Fruit fly (Drosophila melanogaster) whole organism, embryonic: Measurements from ENCODE around the gene CG15141.

ENCODE experiments used
- Bgb ChIP-seq: fragments of 200-800 bp; sonication (Bioruptor generic); IDR thresholded peaks from 2 replicates; pipeline ENCODE4 v1.3.6; 2022; ENCODE audit warnings: missing biosample characterization, missing genetic modification characterization; ENCODE audit not compliant: partially characterized antibody
- CG10147 ChIP-seq: fragments of 200-800 bp; sonication (Bioruptor generic); optimal IDR thresholded peaks from 2 replicates; lab custom pipeline; 2019; ENCODE audit warnings: missing biosample characterization, mild to moderate bottlenecking, missing genetic modification characterization, moderate library complexity
- CG12659 ChIP-seq: fragments of 200-800 bp; sonication (Bioruptor generic); optimal IDR thresholded peaks from 3 replicates; lab custom pipeline; 2017; ENCODE audit warnings: mild to moderate bottlenecking, missing biosample characterization, missing genetic modification reagents, missing genetic modification characterization
- CG13296 ChIP-seq: fragments of 200-800 bp; sonication (Bioruptor generic); optimal IDR thresholded peaks from 3 replicates; lab custom pipeline; 2018; ENCODE audit warnings: missing biosample characterization, mild to moderate bottlenecking, missing genetic modification characterization
- CG13894 ChIP-seq: fragments of 200-800 bp; sonication (Bioruptor generic); optimal IDR thresholded peaks from 3 replicates; lab custom pipeline; 2018; ENCODE audit warnings: missing biosample characterization, mild to moderate bottlenecking, missing genetic modification characterization, moderate library complexity
- CG15696 ChIP-seq: fragments of 200-800 bp; sonication (Bioruptor generic); optimal IDR thresholded peaks from 2 replicates; lab custom pipeline; 2019; ENCODE audit warnings: missing biosample characterization, mild to moderate bottlenecking, missing genetic modification characterization, moderate library complexity
- CG16813 ChIP-seq: fragments of 200-800 bp; sonication (Bioruptor generic); IDR thresholded peaks from 3 replicates; pipeline ENCODE4 v1.3.6; 2022; ENCODE audit warnings: missing biosample characterization, missing genetic modification characterization; ENCODE audit not compliant: partially characterized antibody
- CG18476 ChIP-seq: fragments of 200-800 bp; sonication (Bioruptor generic); optimal IDR thresholded peaks from 2 replicates; lab custom pipeline; 2016; ENCODE audit warnings: missing biosample characterization, mild to moderate bottlenecking, missing genetic modification characterization
- CG18599 ChIP-seq: fragments of 200-800 bp; sonication (Bioruptor generic); optimal IDR thresholded peaks from 3 replicates; lab custom pipeline; 2017; ENCODE audit warnings: missing biosample characterization, missing genetic modification characterization, mild to moderate bottlenecking, moderate library complexity, missing genetic modification reagents
- CG31441 ChIP-seq: fragments of 200-800 bp; sonication (Bioruptor generic); IDR thresholded peaks from 2 replicates; pipeline ENCODE4 v1.3.6; 2022; ENCODE audit warnings: missing biosample characterization, missing genetic modification characterization
- CG32772 ChIP-seq: fragments of 200-800 bp; sonication (Bioruptor generic); IDR thresholded peaks from 2 replicates; pipeline ENCODE4 v1.3.6; 2022; ENCODE audit warnings: missing biosample characterization, missing genetic modification characterization
- CG34224 ChIP-seq: fragments of 200-800 bp; sonication (Bioruptor generic); IDR thresholded peaks from 3 replicates; pipeline ENCODE4 v1.3.6; 2022; ENCODE audit warnings: missing biosample characterization, missing genetic modification characterization; ENCODE audit not compliant: partially characterized antibody
- CG3838 ChIP-seq: fragments of 200-800 bp; sonication (Bioruptor generic); optimal IDR thresholded peaks from 3 replicates; lab custom pipeline; 2016; ENCODE audit warnings: missing biosample characterization, missing genetic modification characterization
- CG6813 ChIP-seq: fragments of 200-800 bp; sonication (Bioruptor generic); optimal IDR thresholded peaks from 2 replicates; lab custom pipeline; 2017; ENCODE audit warnings: missing biosample characterization, missing genetic modification characterization, mild to moderate bottlenecking, moderate library complexity, missing genetic modification reagents
- CG6854 ChIP-seq: fragments of 200-800 bp; sonication (Bioruptor generic); optimal IDR thresholded peaks from 3 replicates; lab custom pipeline; 2017; ENCODE audit warnings: missing biosample characterization, mild to moderate bottlenecking, missing genetic modification characterization
- CG7372 ChIP-seq: fragments of 200-800 bp; sonication (Bioruptor generic); IDR thresholded peaks from 2 replicates; pipeline ENCODE4 v1.3.6; 2022; ENCODE audit warnings: missing biosample characterization, missing genetic modification characterization
- CG7963 ChIP-seq: fragments of 200-800 bp; sonication (Bioruptor generic); IDR thresholded peaks from 3 replicates; pipeline ENCODE4 v1.3.6; 2022; ENCODE audit warnings: missing biosample characterization, missing genetic modification characterization; ENCODE audit not compliant: partially characterized antibody
- CG7987 ChIP-seq: fragments of 200-800 bp; sonication (Bioruptor generic); optimal IDR thresholded peaks from 2 replicates; lab custom pipeline; 2018; ENCODE audit warnings: missing biosample characterization, mild to moderate bottlenecking, missing genetic modification characterization, moderate library complexity
- CG8359 ChIP-seq: fragments of 200-800 bp; sonication (Bioruptor generic); optimal IDR thresholded peaks from 2 replicates; lab custom pipeline; 2017; ENCODE audit warnings: missing biosample characterization, mild to moderate bottlenecking, missing genetic modification characterization, borderline replicate concordance
- CG8765 ChIP-seq: fragments of 200-800 bp; sonication (Bioruptor generic); IDR thresholded peaks from 2 replicates; pipeline ENCODE4 v1.3.6; 2022; ENCODE audit warnings: missing biosample characterization, missing genetic modification characterization
- CG9215 ChIP-seq: fragments of 200-800 bp; sonication (Bioruptor generic); IDR thresholded peaks from 2 replicates; pipeline ENCODE4 v1.3.6; 2022; ENCODE audit warnings: missing biosample characterization, missing genetic modification characterization
- CkIIα-i1 ChIP-seq: fragments of 200-800 bp; sonication (Bioruptor generic); IDR thresholded peaks from 2 replicates; pipeline ENCODE4 v1.3.6; 2022; ENCODE audit warnings: missing biosample characterization, missing genetic modification characterization
- E2f2 ChIP-seq: fragments of 200-800 bp; sonication (Bioruptor generic); IDR thresholded peaks from 2 replicates; pipeline ENCODE4 v1.3.6; 2022; ENCODE audit warnings: missing biosample characterization, missing genetic modification characterization
- Elba2 ChIP-seq: fragments of 200-800 bp; sonication (Bioruptor generic); optimal IDR thresholded peaks from 3 replicates; lab custom pipeline; 2016; ENCODE audit warnings: missing biosample characterization, missing genetic modification characterization
- Fer1 ChIP-seq: fragments of 200-800 bp; sonication (Bioruptor generic); optimal IDR thresholded peaks from 2 replicates; lab custom pipeline; 2017; ENCODE audit warnings: missing biosample characterization, mild to moderate bottlenecking, missing genetic modification characterization
- HmgZ ChIP-seq: fragments of 200-800 bp; sonication (Bioruptor generic); optimal IDR thresholded peaks from 2 replicates; lab custom pipeline; 2018; ENCODE audit warnings: missing biosample characterization, mild to moderate bottlenecking, missing genetic modification characterization
- Nf-YA ChIP-seq: fragments of 200-800 bp; sonication (Bioruptor generic); IDR thresholded peaks from 2 replicates; pipeline ENCODE4 v1.3.6; 2022; ENCODE audit warnings: missing biosample characterization, missing genetic modification characterization
- Nf-YC ChIP-seq: fragments of 200-800 bp; optimal IDR thresholded peaks from 3 replicates; lab custom pipeline; 2019; ENCODE audit warnings: missing biosample characterization, mild to moderate bottlenecking, missing genetic modification characterization, moderate library complexity
- Oaz ChIP-seq: fragments of 200-800 bp; sonication (Bioruptor generic); IDR thresholded peaks from 2 replicates; pipeline ENCODE4 v1.3.6; 2022; ENCODE audit warnings: missing biosample characterization, missing genetic modification characterization
- Scr ChIP-seq: fragments of 200-800 bp; sonication (Bioruptor generic); IDR thresholded peaks from 2 replicates; pipeline ENCODE4 v1.3.6; 2022; ENCODE audit warnings: missing biosample characterization, missing genetic modification characterization; ENCODE audit not compliant: partially characterized antibody
- Tbp ChIP-seq: fragments of >200 bp; optimal IDR thresholded peaks from 2 replicates; lab custom pipeline; 2018; ENCODE audit warnings: missing biosample characterization, missing genetic modification characterization
- abd-A ChIP-seq: fragments of 200-800 bp; sonication (Bioruptor generic); optimal IDR thresholded peaks from 3 replicates; lab custom pipeline; 2019; ENCODE audit warnings: missing biosample characterization, mild to moderate bottlenecking, missing genetic modification characterization, moderate library complexity
- btn ChIP-seq: fragments of 200-800 bp; sonication (Bioruptor generic); optimal IDR thresholded peaks from 2 replicates; lab custom pipeline; 2016; ENCODE audit warnings: missing biosample characterization, missing genetic modification characterization
- cad ChIP-seq: fragments of >200 bp; optimal IDR thresholded peaks from 2 replicates; lab custom pipeline; 2017; ENCODE audit warnings: missing biosample characterization, missing genetic modification characterization
- chif ChIP-seq, 2 experiments: fragments of 200-800 bp; sonication (Bioruptor generic); optimal IDR thresholded peaks; 3 replicates each; lab custom pipeline; 2016; ENCODE audit warnings: missing biosample characterization in 2 of 2, missing genetic modification characterization in 2 of 2
- chm ChIP-seq: fragments of 200-800 bp; sonication (Bioruptor generic); IDR thresholded peaks from 2 replicates; pipeline ENCODE4 v1.3.6; 2022; ENCODE audit warnings: missing biosample characterization, missing genetic modification characterization
- chn ChIP-seq: fragments of 200-800 bp; sonication (Bioruptor generic); optimal IDR thresholded peaks from 2 replicates; lab custom pipeline; 2016; ENCODE audit warnings: missing biosample characterization, missing genetic modification characterization
- cwo ChIP-seq: fragments of 200-800 bp; sonication (Bioruptor generic); optimal IDR thresholded peaks from 3 replicates; lab custom pipeline; 2017; ENCODE audit warnings: missing biosample characterization, missing genetic modification characterization, mild to moderate bottlenecking, moderate library complexity, missing genetic modification reagents
- gro ChIP-seq: fragments of 200-800 bp; sonication (Bioruptor generic); optimal IDR thresholded peaks from 2 replicates; lab custom pipeline; 2016; ENCODE audit warnings: missing biosample characterization, missing genetic modification characterization
- jing ChIP-seq: fragments of 200-800 bp; sonication (Bioruptor generic); optimal IDR thresholded peaks from 2 replicates; lab custom pipeline; 2018; ENCODE audit warnings: missing biosample characterization, mild to moderate bottlenecking, missing genetic modification characterization
- mld ChIP-seq: fragments of 200-800 bp; sonication (Bioruptor generic); IDR thresholded peaks from 3 replicates; pipeline ENCODE4 v1.3.6; 2022; ENCODE audit warnings: missing biosample characterization, missing genetic modification characterization; ENCODE audit not compliant: partially characterized antibody
- pho ChIP-seq: fragments of 200-800 bp; sonication (Bioruptor generic); optimal IDR thresholded peaks from 2 replicates; lab custom pipeline; 2016; ENCODE audit warnings: missing biosample characterization, missing genetic modification characterization
- pita ChIP-seq: fragments of 200-800 bp; sonication (Bioruptor generic); optimal IDR thresholded peaks from 2 replicates; lab custom pipeline; 2017; ENCODE audit warnings: missing biosample characterization, mild to moderate bottlenecking, missing genetic modification characterization
- pzg ChIP-seq: fragments of 200-800 bp; sonication (Bioruptor generic); optimal IDR thresholded peaks from 3 replicates; lab custom pipeline; 2018; ENCODE audit warnings: missing biosample characterization, mild to moderate bottlenecking, missing genetic modification characterization, moderate library complexity
- repo ChIP-seq: fragments of 200-800 bp; sonication (Bioruptor generic); optimal IDR thresholded peaks from 2 replicates; lab custom pipeline; 2016; ENCODE audit warnings: missing biosample characterization, missing genetic modification characterization
- seq ChIP-seq: fragments of 200-800 bp; sonication (Bioruptor generic); IDR thresholded peaks from 2 replicates; pipeline ENCODE4 v1.3.6; 2022; ENCODE audit warnings: missing biosample characterization, missing genetic modification characterization
- slp2 ChIP-seq: fragments of 200-800 bp; sonication (Bioruptor generic); optimal IDR thresholded peaks from 2 replicates; lab custom pipeline; 2016; ENCODE audit warnings: missing biosample characterization, missing genetic modification characterization
- tgo ChIP-seq: fragments of 200-800 bp; sonication (Bioruptor generic); IDR thresholded peaks from 3 replicates; pipeline ENCODE4 v1.3.6; 2022; ENCODE audit warnings: missing biosample characterization, missing genetic modification characterization
- zen ChIP-seq: fragments of 200-800 bp; sonication (Bioruptor generic); optimal IDR thresholded peaks from 3 replicates; lab custom pipeline; 2018; ENCODE audit warnings: missing biosample characterization, mild to moderate bottlenecking, missing genetic modification characterization, moderate library complexity
- zfh2 ChIP-seq: fragments of 200-800 bp; sonication (Bioruptor generic); optimal IDR thresholded peaks from 2 replicates; lab custom pipeline; 2016; ENCODE audit warnings: missing biosample characterization, missing genetic modification characterization

The CG15141 gene

dm6 chr2L:17410358-17410757, at the start of gene CG15141, which contains the start of gene Polr2J (continued):
- peak; percentile 85 for TF ChIP-seq CG18599
- peak; percentile 86 for TF ChIP-seq CG18476 (GFP tag; lab: Kevin White, UChicago)
- peak; percentile 49 for TF ChIP-seq jing
- no peak for TF ChIP-seq Fer1 (GFP tag; lab: Kevin White, UChicago)
- TF ChIP-seq CG13894 (tag; lab: Kevin White, UChicago), result no peak
- no peak for TF ChIP-seq abd-A (tag; lab: Kevin White, UChicago)
- peak; percentile 67 for TF ChIP-seq pzg (GFP tag; lab: Kevin White, UChicago)
- TF ChIP-seq pho (GFP tag; lab: Kevin White, UChicago), result peak; percentile 88
- no peak for TF ChIP-seq CG31441 (GFP tag; lab: Robert Waterston, UW)
- TF ChIP-seq CG7987 (GFP tag; lab: Kevin White, UChicago), result peak; percentile 41
- no peak for TF ChIP-seq CG10147 (GFP tag; lab: Kevin White, UChicago)
- TF ChIP-seq Oaz, result peak; percentile 56; the same call in 1 of the 2 replicates
- TF ChIP-seq chm, result peak; percentile 70
- peak; percentile 75 for TF ChIP-seq chn (GFP tag; lab: Kevin White, UChicago)
- TF ChIP-seq Nf-YC (tag; lab: Kevin White, UChicago), result peak; percentile 92
- TF ChIP-seq CG13296 (GFP tag; lab: Kevin White, UChicago), result peak; percentile 73
- TF ChIP-seq cwo (GFP tag; lab: Kevin White, UChicago), result peak; percentile 53
- no peak for TF ChIP-seq Tbp (GFP tag; lab: Kevin White, UChicago)
- peak; percentile 66 for TF ChIP-seq Elba2 (GFP tag; lab: Kevin White, UChicago)
- no peak for TF ChIP-seq CG6854 (GFP tag; lab: Kevin White, UChicago)
- no peak for TF ChIP-seq mld (GFP tag; lab: Robert Waterston, UW)
- TF ChIP-seq CG32772 (GFP tag; lab: Robert Waterston, UW), result peak; percentile 92
- peak; percentile 88 for TF ChIP-seq CG7372 (GFP tag; lab: Robert Waterston, UW)
- peak; percentile 54; the same call in 1 of the 3 replicates for TF ChIP-seq CG7963
- peak; percentile 87 for TF ChIP-seq CG15696 (tag; lab: Kevin White, UChicago)
- peak; percentile 45 to 77 for TF ChIP-seq chif (GFP tag; optimal IDR thresholded peaks at IDR 0.05; lab: Kevin White, UChicago)
- peak; percentile 83 for TF ChIP-seq CG34224
- peak; percentile 84 for TF ChIP-seq CG8765 (GFP tag; lab: Robert Waterston, UW)

- TF ChIP-seq gro (GFP tag; lab: Kevin White, UChicago) (no peak), slp2 (no peak), CG3838 (GFP tag; lab: Kevin White, UChicago) (no peak), CG8359 (no peak), CkIIα-i1 (GFP tag; lab: Robert Waterston, UW) (no peak), btn (no peak), seq (no peak), zfh2 (GFP tag; lab: Kevin White, UChicago) (no peak), CG6813 (no peak), repo (GFP tag; lab: Kevin White, UChicago) (no peak)
These were observed 47.2 kb upstream of the CG15141 start, which contains the start of gene CG31804 for dm6 chr2L:17363196-17363595. Gene CG31804, plus strand, starts transcription at chr2L:17363496.

DNA sequence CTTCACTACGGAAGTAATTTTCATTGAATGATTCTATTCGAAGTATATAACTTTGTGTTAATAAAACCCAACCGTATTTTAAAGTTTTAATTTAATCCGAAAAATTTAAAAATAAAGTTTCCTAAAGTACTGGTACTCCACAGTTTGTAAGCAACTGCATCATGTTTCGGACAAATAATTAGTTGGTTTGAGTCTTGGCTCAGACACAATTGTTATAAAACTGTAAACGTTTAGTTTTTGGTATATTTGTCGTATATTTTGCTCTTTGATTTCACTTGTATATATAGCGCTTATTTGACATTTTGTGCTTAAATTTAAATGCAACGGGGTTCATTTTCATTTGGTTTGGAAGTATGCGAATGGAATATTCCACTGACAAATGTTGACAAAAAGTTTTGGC, 41.9 kb upstream of the CG15141 start:
- TF ChIP-seq pita (GFP tag; lab: Kevin White, UChicago) (peak; percentile 55), zen (peak; percentile 83), CG9215 (GFP tag; lab: Robert Waterston, UW) (no peak), E2f2 (no peak), Scr (peak; percentile 53; the same call in 1 of the 2 replicates), tgo (GFP tag; lab: Robert Waterston, UW) (no peak), HmgZ (tag; lab: Kevin White, UChicago) (peak; percentile 17), CG12659 (GFP tag; lab: Kevin White, UChicago) (peak; percentile 1), CG16813 (0 out of 3 replicates have a peak, but pooled peaks have one; percentile 12), cad (peak; percentile 78), Nf-YA (GFP tag; lab: Robert Waterston, UW) (no peak), Bgb (GFP tag; lab: Robert Waterston, UW) (peak; percentile 60)
